Worm (Caenorhabditis elegans): ENCODE results near the gene pgph-2.

DNA sequence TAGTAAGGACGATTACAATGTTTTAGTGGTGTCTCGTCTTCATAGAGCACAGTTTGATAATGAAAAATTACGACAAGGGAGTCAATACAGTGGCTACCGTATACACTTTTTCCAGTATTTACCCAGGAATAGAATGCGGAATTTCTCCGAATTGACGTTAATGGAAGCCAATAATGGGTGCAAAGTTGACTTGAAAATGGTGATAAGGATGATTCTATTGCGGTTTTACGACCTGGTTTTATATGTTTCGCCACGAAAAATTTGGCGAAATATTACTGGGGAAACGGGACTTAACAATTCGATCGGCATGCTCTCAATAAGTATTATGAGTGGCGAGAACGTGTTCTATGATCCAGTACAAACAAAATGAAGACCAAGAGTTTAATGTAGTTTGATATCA lies 55.0 kb downstream of the pgph-2 start:
- no peak for TF ChIP-seq unc-62 (GFP tag; optimal IDR thresholded peaks at IDR 0.05)
- TF ChIP-seq nhr-6 (tag; optimal IDR thresholded peaks at IDR 0.05), result no peak
- no peak for TF ChIP-seq elt-3 (tag; optimal IDR thresholded peaks at IDR 0.05)
- no peak for TF ChIP-seq zag-1 (tag; optimal IDR thresholded peaks at IDR 0.05)
